Worm (Caenorhabditis elegans) whole organism, L2 larva: ENCODE measurements around the gene Y43C5A.3.

ENCODE experiments used
- ZK546.5 ChIP-seq: sonication (generic microtip); optimal IDR thresholded peaks from 2 replicates; lab custom pipeline; 2017; ENCODE audit warnings: missing biosample characterization, missing genetic modification characterization
- aly-2 ChIP-seq: fragments of 150-350 bp; optimal IDR thresholded peaks from 2 replicates; lab custom pipeline; 2014; ENCODE audit warnings: missing biosample characterization, missing genetic modification characterization
- egl-27 ChIP-seq: sonication (generic microtip); optimal IDR thresholded peaks from 3 replicates; lab custom pipeline; 2017; ENCODE audit warnings: missing biosample characterization, missing genetic modification reagents, missing genetic modification characterization
- elt-1 ChIP-seq: fragments of 150-350 bp; optimal IDR thresholded peaks from 2 replicates; lab custom pipeline; 2014; ENCODE audit warnings: missing biosample characterization, missing genetic modification characterization
- lin-13 ChIP-seq: fragments of 150-350 bp; optimal IDR thresholded peaks from 2 replicates; lab custom pipeline; 2014; ENCODE audit warnings: missing biosample characterization, missing genetic modification reagents, missing genetic modification characterization
- mab-5 ChIP-seq: fragments of 150-350 bp; optimal IDR thresholded peaks from 2 replicates; lab custom pipeline; 2014; ENCODE audit warnings: missing biosample characterization, missing genetic modification characterization
- mdl-1 ChIP-seq, 2 experiments: fragments of 150-350 bp in 1 of 2; sonication (generic microtip) in 1 of 2; optimal IDR thresholded peaks; 2 replicates each; lab custom pipeline; 2017; ENCODE audit warnings: missing biosample characterization in 2 of 2, missing genetic modification characterization in 2 of 2
- nhr-10 ChIP-seq: sonication (generic microtip); optimal IDR thresholded peaks from 2 replicates; lab custom pipeline; 2017; ENCODE audit warnings: missing biosample characterization, missing genetic modification characterization
- nhr-11 ChIP-seq: fragments of 150-350 bp; optimal IDR thresholded peaks from 2 replicates; lab custom pipeline; 2014; ENCODE audit warnings: missing biosample characterization, missing genetic modification characterization
- nhr-237 ChIP-seq: fragments of 150-350 bp; optimal IDR thresholded peaks from 2 replicates; lab custom pipeline; 2014; ENCODE audit warnings: missing biosample characterization, missing genetic modification characterization
- skn-1 ChIP-seq: sonication (generic microtip); optimal IDR thresholded peaks from 2 replicates; lab custom pipeline; 2017; ENCODE audit warnings: missing biosample characterization, missing genetic modification characterization
- ztf-11 ChIP-seq: sonication (generic microtip); optimal IDR thresholded peaks from 2 replicates; lab custom pipeline; 2017; ENCODE audit warnings: missing biosample characterization, missing genetic modification characterization

- no peak for TF ChIP-seq ZK546.5
- TF ChIP-seq nhr-10 (tag; lab: Kevin White, UChicago): no peak
- TF ChIP-seq skn-1 (tag; lab: Kevin White, UChicago): no peak
- no peak for TF ChIP-seq ztf-11 (tag; lab: Kevin White, UChicago)
- no peak for TF ChIP-seq lin-13 (GFP tag; lab: Kevin White, UChicago)
- TF ChIP-seq aly-2 (tag; lab: Kevin White, UChicago): no peak
- TF ChIP-seq elt-1 (tag; lab: Kevin White, UChicago): no peak
- no peak for TF ChIP-seq mdl-1 (tag; optimal IDR thresholded peaks at IDR 0.05; lab: Kevin White, UChicago)
- no peak for TF ChIP-seq egl-27 (tag; lab: Kevin White, UChicago)
- TF ChIP-seq nhr-11 (tag; lab: Kevin White, UChicago): no peak
- TF ChIP-seq nhr-237 (tag; lab: Kevin White, UChicago): no peak
- TF ChIP-seq mab-5 (tag; lab: Kevin White, UChicago): no peak
Observed at ce11 chrIV:10311115-10311514, 37.3 kb downstream of the Y43C5A.3 start.
